Worm (Caenorhabditis elegans): Measurements from ENCODE around the gene F43B10.1.

F43B10.1 gene

ce11 chrX:16662723-16663122 lies at the start of gene F43B10.1:
TSS of gene F43B10.1 (minus strand) at chrX:16662823.
- no peak for TF ChIP-seq F13C5.2 (tag; optimal IDR thresholded peaks at IDR 0.05)
- no peak for TF ChIP-seq aly-1 (tag; optimal IDR thresholded peaks at IDR 0.05)
- no peak for TF ChIP-seq pes-1 (GFP tag; IDR thresholded peaks at IDR 0.05)
- TF ChIP-seq flt-1 (GFP tag; IDR thresholded peaks at IDR 0.05), result no peak
- TF ChIP-seq scrt-1 (GFP tag; IDR thresholded peaks at IDR 0.05), result no peak
- no peak for TF ChIP-seq ceh-36 (tag; optimal IDR thresholded peaks at IDR 0.05)
- no peak for TF ChIP-seq ets-7 (tag; optimal IDR thresholded peaks at IDR 0.05)
- TF ChIP-seq hmg-4 (GFP tag; optimal IDR thresholded peaks at IDR 0.05), result no peak
- no peak for TF ChIP-seq B0310.2 (tag; optimal IDR thresholded peaks at IDR 0.05)
- no peak for TF ChIP-seq tbx-11 (GFP tag; IDR thresholded peaks at IDR 0.05)
- no peak for TF ChIP-seq tra-4 (tag; optimal IDR thresholded peaks at IDR 0.05)
- TF ChIP-seq tbx-37 (GFP tag; conservative IDR thresholded peaks at IDR 0.05), result no peak; the same call in 1 of the 2 replicates

- no peak for TF ChIP-seq hmbx-1 (tag; optimal IDR thresholded peaks at IDR 0.05)
- no peak for TF ChIP-seq tbx-37 (GFP tag; conservative IDR thresholded peaks at IDR 0.05)
- no peak for TF ChIP-seq tbx-11 (GFP tag; IDR thresholded peaks at IDR 0.05)
- TF ChIP-seq hnd-1 (tag; optimal IDR thresholded peaks at IDR 0.05), result no peak
- TF ChIP-seq scrt-1 (GFP tag; IDR thresholded peaks at IDR 0.05), result no peak
- TF ChIP-seq aly-1 (tag; optimal IDR thresholded peaks at IDR 0.05), result no peak
- TF ChIP-seq pes-1 (GFP tag; IDR thresholded peaks at IDR 0.05), result no peak
- no peak for TF ChIP-seq B0310.2 (tag; optimal IDR thresholded peaks at IDR 0.05)
- TF ChIP-seq tra-4 (tag; optimal IDR thresholded peaks at IDR 0.05), result no peak
- TF ChIP-seq ceh-13 (GFP tag; optimal IDR thresholded peaks at IDR 0.05), result no peak
- TF ChIP-seq F13C5.2 (tag; optimal IDR thresholded peaks at IDR 0.05), result no peak
- TF ChIP-seq ama-1 (optimal IDR thresholded peaks at IDR 0.05), result no peak
- TF ChIP-seq hmg-4 (GFP tag; optimal IDR thresholded peaks at IDR 0.05), result no peak
Measured at ce11 chrX:16711381-16711780, 48.8 kb upstream of the F43B10.1 start, which contains the start of gene lgc-53. TSS of gene lgc-53 (plus strand) at chrX:16711681.

ce11 chrX:16705607-16706006 lies 43.0 kb upstream of the F43B10.1 start:
- TF ChIP-seq ceh-13 (GFP tag; optimal IDR thresholded peaks at IDR 0.05), result no peak
- TF ChIP-seq hmg-4 (GFP tag; optimal IDR thresholded peaks at IDR 0.05), result no peak
- TF ChIP-seq tra-4 (tag; optimal IDR thresholded peaks at IDR 0.05), result no peak
- no peak for TF ChIP-seq sea-1 (GFP tag; conservative IDR thresholded peaks at IDR 0.05)
- no peak for TF ChIP-seq ceh-36 (tag; optimal IDR thresholded peaks at IDR 0.05)
- TF ChIP-seq ama-1 (optimal IDR thresholded peaks at IDR 0.05), result no peak
- no peak for TF ChIP-seq F13C5.2 (tag; optimal IDR thresholded peaks at IDR 0.05)
- TF ChIP-seq B0310.2 (tag; optimal IDR thresholded peaks at IDR 0.05), result no peak
- TF ChIP-seq pes-1 (GFP tag; IDR thresholded peaks at IDR 0.05), result no peak
- no peak for TF ChIP-seq tbx-11 (GFP tag; IDR thresholded peaks at IDR 0.05)
- TF ChIP-seq aly-1 (tag; optimal IDR thresholded peaks at IDR 0.05), result no peak

- TF ChIP-seq tbx-11 (GFP tag; IDR thresholded peaks at IDR 0.05) (no peak), tra-4 (tag; optimal IDR thresholded peaks at IDR 0.05) (no peak), ama-1 (optimal IDR thresholded peaks at IDR 0.05) (no peak), scrt-1 (GFP tag; IDR thresholded peaks at IDR 0.05) (no peak), hmg-4 (GFP tag; optimal IDR thresholded peaks at IDR 0.05) (no peak), ceh-36 (tag; optimal IDR thresholded peaks at IDR 0.05) (no peak), pes-1 (GFP tag; IDR thresholded peaks at IDR 0.05) (no peak), tbx-37 (GFP tag; conservative IDR thresholded peaks at IDR 0.05) (no peak), ceh-13 (GFP tag; optimal IDR thresholded peaks at IDR 0.05) (no peak), hmbx-1 (tag; optimal IDR thresholded peaks at IDR 0.05) (no peak), B0310.2 (tag; optimal IDR thresholded peaks at IDR 0.05) (no peak)
Measured at ce11 chrX:16704086-16704485, 41.5 kb upstream of the F43B10.1 start.

ce11 chrX:16702232-16702631 lies 39.6 kb upstream of the F43B10.1 start, which contains the start of gene F22H10.1:
TSS of gene F22H10.1 (plus strand) at chrX:16702442.
- TF ChIP-seq scrt-1 (GFP tag; IDR thresholded peaks at IDR 0.05) (no peak), hnd-1 (tag; optimal IDR thresholded peaks at IDR 0.05) (no peak), hmg-4 (GFP tag; optimal IDR thresholded peaks at IDR 0.05) (no peak), ceh-36 (tag; optimal IDR thresholded peaks at IDR 0.05) (no peak), B0310.2 (tag; optimal IDR thresholded peaks at IDR 0.05) (no peak), F13C5.2 (tag; optimal IDR thresholded peaks at IDR 0.05) (no peak), flt-1 (GFP tag; IDR thresholded peaks at IDR 0.05) (no peak), ceh-13 (GFP tag; optimal IDR thresholded peaks at IDR 0.05) (no peak), tbx-37 (GFP tag; conservative IDR thresholded peaks at IDR 0.05) (no peak), ama-1 (optimal IDR thresholded peaks at IDR 0.05) (no peak), hmbx-1 (tag; optimal IDR thresholded peaks at IDR 0.05) (no peak), tbx-11 (GFP tag; IDR thresholded peaks at IDR 0.05) (no peak)

ce11 chrX:16698074-16698473 lies 35.5 kb upstream of the F43B10.1 start:
- TF ChIP-seq scrt-1 (GFP tag; IDR thresholded peaks at IDR 0.05), result no peak
- TF ChIP-seq hmg-4 (GFP tag; optimal IDR thresholded peaks at IDR 0.05), result no peak

ce11 chrX:16696822-16697221 lies 34.2 kb upstream of the F43B10.1 start:
- TF ChIP-seq ets-7 (tag; optimal IDR thresholded peaks at IDR 0.05), result no peak
- TF ChIP-seq flt-1 (GFP tag; IDR thresholded peaks at IDR 0.05), result no peak
- TF ChIP-seq aly-1 (tag; optimal IDR thresholded peaks at IDR 0.05), result no peak
- no peak for TF ChIP-seq sea-1 (GFP tag; conservative IDR thresholded peaks at IDR 0.05)
- TF ChIP-seq ceh-13 (GFP tag; optimal IDR thresholded peaks at IDR 0.05), result no peak
- TF ChIP-seq B0310.2 (tag; optimal IDR thresholded peaks at IDR 0.05), result no peak
- no peak for TF ChIP-seq scrt-1 (GFP tag; IDR thresholded peaks at IDR 0.05)
- TF ChIP-seq hmg-4 (GFP tag; optimal IDR thresholded peaks at IDR 0.05), result no peak
- no peak for TF ChIP-seq ceh-36 (tag; optimal IDR thresholded peaks at IDR 0.05)
- TF ChIP-seq F13C5.2 (tag; optimal IDR thresholded peaks at IDR 0.05), result no peak
- TF ChIP-seq pes-1 (GFP tag; IDR thresholded peaks at IDR 0.05), result no peak
- no peak for TF ChIP-seq hnd-1 (tag; optimal IDR thresholded peaks at IDR 0.05)
- no peak for TF ChIP-seq ama-1 (optimal IDR thresholded peaks at IDR 0.05)
- no peak for TF ChIP-seq tbx-11 (GFP tag; IDR thresholded peaks at IDR 0.05)
- no peak for TF ChIP-seq tbx-37 (GFP tag; conservative IDR thresholded peaks at IDR 0.05)
- no peak for TF ChIP-seq hmbx-1 (tag; optimal IDR thresholded peaks at IDR 0.05)

- TF ChIP-seq scrt-1 (GFP tag; IDR thresholded peaks at IDR 0.05) (no peak), tbx-37 (GFP tag; conservative IDR thresholded peaks at IDR 0.05) (no peak), F13C5.2 (tag; optimal IDR thresholded peaks at IDR 0.05) (no peak), B0310.2 (tag; optimal IDR thresholded peaks at IDR 0.05) (no peak)
Measured at ce11 chrX:16695184-16695583, 32.6 kb upstream of the F43B10.1 start.
